Fruit fly (Drosophila melanogaster): ENCODE data around the gene CG32563.

Gene CG32563

DNA sequence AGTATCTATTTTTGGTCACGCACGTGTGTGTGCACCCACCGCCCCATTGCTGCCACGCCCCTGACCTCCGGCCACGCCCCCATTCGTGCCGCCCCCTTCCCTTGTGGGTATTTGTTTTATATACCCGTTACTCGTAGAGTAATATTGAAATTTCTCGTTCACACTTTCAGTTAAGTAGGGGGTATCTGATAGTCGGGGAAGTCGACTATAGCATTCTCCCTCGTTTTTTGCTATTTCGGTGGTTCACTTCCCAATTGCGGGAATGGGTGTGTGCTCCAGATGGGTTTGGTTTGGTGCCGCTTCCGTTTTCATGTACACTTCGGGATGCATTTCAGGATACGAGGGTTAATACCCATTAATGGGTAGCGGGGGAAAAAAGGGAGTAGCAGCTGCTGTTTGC, 40.9 kb upstream of the CG32563 start (continued):
- TF ChIP-seq vnd (GFP tag; IDR thresholded peaks at IDR 0.05; ENCODE audit: partially characterized antibody) (0 out of 3 replicates have a peak, but pooled peaks have one; percentile 17), Bdp1 (GFP tag; optimal IDR thresholded peaks at IDR 0.05) (no peak), hkb (optimal IDR thresholded peaks at IDR 0.05) (no peak), hkb (GFP tag; IDR thresholded peaks at IDR 0.05) (no peak), peb (GFP tag; IDR thresholded peaks at IDR 0.05) (no peak), lab (GFP tag; optimal IDR thresholded peaks at IDR 0.05) (no peak), CG14860 (GFP tag; IDR thresholded peaks at IDR 0.05; ENCODE audit: partially characterized antibody) (peak; percentile 54; the same call in 2 of the 3 replicates), br (optimal IDR thresholded peaks at IDR 0.05) (no peak), tna (GFP tag; IDR thresholded peaks at IDR 0.05; ENCODE audit: partially characterized antibody) (peak; percentile 51; the same call in 1 of the 2 replicates), sens-2 (GFP tag; IDR thresholded peaks at IDR 0.05) (no peak), Gug (GFP tag; IDR thresholded peaks at IDR 0.05) (no peak), ara (GFP tag; IDR thresholded peaks at IDR 0.05) (no peak), Sox100B (GFP tag; optimal IDR thresholded peaks at IDR 0.05) (no peak), CG15696 (tag; optimal IDR thresholded peaks at IDR 0.05) (no peak), fd102C (GFP tag; optimal IDR thresholded peaks at IDR 0.05) (no peak), Scr (GFP tag; IDR thresholded peaks at IDR 0.05; ENCODE audit: partially characterized antibody) (0 out of 2 replicates have a peak, but pooled peaks have one; percentile 15), pho (GFP tag; optimal IDR thresholded peaks at IDR 0.05) (no peak), Rx (GFP tag; IDR thresholded peaks at IDR 0.05) (no peak), CG1602 (GFP tag; optimal IDR thresholded peaks at IDR 0.05) (no peak), wdn (GFP tag; IDR thresholded peaks at IDR 0.05) (no peak), toy (GFP tag; IDR thresholded peaks at IDR 0.05) (no peak), zfh1 (GFP tag; IDR thresholded peaks at IDR 0.05) (no peak), fu2 (GFP tag; optimal IDR thresholded peaks at IDR 0.05) (no peak), chif (GFP tag; optimal IDR thresholded peaks at IDR 0.05) (no peak), fd3F (GFP tag; optimal IDR thresholded peaks at IDR 0.05) (no peak), Blimp-1 (GFP tag; optimal IDR thresholded peaks at IDR 0.05) (no peak), Kr (GFP tag; optimal IDR thresholded peaks at IDR 0.05) (no peak), ab (GFP tag; optimal IDR thresholded peaks at IDR 0.05) (no peak), Hr39 (optimal IDR thresholded peaks at IDR 0.05) (no peak), Hey (tag; optimal IDR thresholded peaks at IDR 0.05) (no peak), nerfin-2 (GFP tag; IDR thresholded peaks at IDR 0.05; ENCODE audit: partially characterized antibody) (peak; percentile 37; the same call in 1 of the 2 replicates), kay (GFP tag; optimal IDR thresholded peaks at IDR 0.05) (no peak), oc (tag; optimal IDR thresholded peaks at IDR 0.05) (no peak), vvl (GFP tag; IDR thresholded peaks at IDR 0.05) (no peak), pfk (GFP tag; optimal IDR thresholded peaks at IDR 0.05) (no peak), sc (optimal IDR thresholded peaks at IDR 0.05) (no peak), sc (GFP tag; optimal IDR thresholded peaks at IDR 0.05) (no peak), hth (optimal IDR thresholded peaks at IDR 0.05) (no peak), fd64A (GFP tag; optimal IDR thresholded peaks at IDR 0.05) (no peak), bbx (GFP tag; IDR thresholded peaks at IDR 0.05; ENCODE audit: partially characterized antibody) (peak; percentile 50; the same call in 1 of the 2 replicates), CG15011 (GFP tag; optimal IDR thresholded peaks at IDR 0.05) (no peak), CG12104 (GFP tag; optimal IDR thresholded peaks at IDR 0.05) (no peak), eve (GFP tag; optimal IDR thresholded peaks at IDR 0.05) (no peak), nau (GFP tag; optimal IDR thresholded peaks at IDR 0.05) (no peak)
